Fruit fly (Drosophila melanogaster) S2 (cell line): Measurements from ENCODE around the gene brk.

Source experiments
- CG8478 ChIP-seq: fragments of >200 bp; optimal IDR thresholded peaks from 2 replicates; lab custom pipeline; 2018
- CTCF ChIP-seq, 2 experiments: fragments of >200 bp; optimal IDR thresholded peaks; 2 replicates each; lab custom pipeline; 2018

DNA sequence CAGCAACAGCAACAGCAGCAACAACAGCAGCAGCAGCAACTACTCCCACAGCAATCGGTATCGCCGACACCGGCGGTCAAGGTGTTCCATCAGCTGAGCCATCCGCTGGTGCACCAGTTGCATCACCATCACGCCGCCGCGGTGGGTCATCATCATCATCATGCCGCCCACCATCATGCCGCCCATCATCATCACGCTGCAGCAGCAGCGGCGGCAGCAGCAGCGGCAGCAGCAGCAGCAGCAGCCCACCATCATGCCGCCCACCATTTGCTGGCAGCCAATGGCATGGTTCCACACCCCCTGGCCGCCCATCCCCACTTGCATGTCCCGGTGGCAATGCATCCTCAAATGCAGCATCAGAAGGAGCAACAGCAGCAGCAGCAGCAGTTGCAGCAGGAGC lies 1.1 kb downstream of the brk start:
- no peak for TF ChIP-seq CTCF (optimal IDR thresholded peaks at IDR 0.05; lab: Kevin White, UChicago)
- no peak for TF ChIP-seq CG8478 (lab: Kevin White, UChicago)
